Fruit fly (Drosophila melanogaster): ENCODE measurements around the gene CG7991.

- TF ChIP-seq psq (optimal IDR thresholded peaks at IDR 0.05) (no peak), Myc (optimal IDR thresholded peaks at IDR 0.05) (no peak), h (optimal IDR thresholded peaks at IDR 0.05) (no peak), ttk (optimal IDR thresholded peaks at IDR 0.05) (no peak)
Measured at dm6 chr3L:1754935-1755334, 80.4 kb downstream of the CG7991 start.
